Worm (Caenorhabditis elegans) whole organism, L3 larva: ENCODE results near the gene nhr-238.

Source experiments
- R02D3.7 ChIP-seq: fragments of 150-350 bp; optimal IDR thresholded peaks from 2 replicates; lab custom pipeline; 2014; ENCODE audit warnings: missing biosample characterization, missing genetic modification characterization
- ZK546.5 ChIP-seq: sonication (generic microtip); optimal IDR thresholded peaks from 2 replicates; lab custom pipeline; 2017; ENCODE audit warnings: missing biosample characterization, missing genetic modification characterization
- ama-1 ChIP-seq: fragments of 150-350 bp; optimal IDR thresholded peaks from 2 replicates; lab custom pipeline; 2018
- ceh-16 ChIP-seq: sonication (generic microtip); optimal IDR thresholded peaks from 2 replicates; lab custom pipeline; 2017; ENCODE audit warnings: missing biosample characterization, missing genetic modification characterization
- ceh-28 ChIP-seq: fragments of 150-350 bp; optimal IDR thresholded peaks from 2 replicates; lab custom pipeline; 2014; ENCODE audit warnings: missing biosample characterization, missing genetic modification reagents, missing genetic modification characterization
- ceh-82 ChIP-seq: fragments of 150-350 bp; optimal IDR thresholded peaks from 2 replicates; lab custom pipeline; 2014; ENCODE audit warnings: missing biosample characterization, missing genetic modification characterization
- ceh-9 ChIP-seq: sonication (generic microtip); optimal IDR thresholded peaks from 2 replicates; lab custom pipeline; 2018; ENCODE audit warnings: missing biosample characterization, missing genetic modification characterization
- egl-27 ChIP-seq: sonication (generic microtip); optimal IDR thresholded peaks from 4 replicates; lab custom pipeline; 2017; ENCODE audit warnings: missing biosample characterization, missing genetic modification reagents, missing genetic modification characterization
- egl-5 ChIP-seq: fragments of 150-350 bp; optimal IDR thresholded peaks from 2 replicates; lab custom pipeline; 2017; ENCODE audit warnings: missing biosample characterization, missing genetic modification reagents, missing genetic modification characterization, inconsistent platforms
- elt-2 ChIP-seq: sonication (generic microtip); optimal IDR thresholded peaks from 2 replicates; lab custom pipeline; 2016; ENCODE audit warnings: missing genetic modification reagents, mild to moderate bottlenecking, missing genetic modification characterization, missing compliant biosample characterization
- eor-1 ChIP-seq, 2 experiments: fragments of 150-350 bp; optimal IDR thresholded peaks; 2 replicates each; lab custom pipeline; 2014 to 2018; ENCODE audit warnings: missing biosample characterization in 2 of 2, missing genetic modification characterization in 2 of 2
- fkh-10 ChIP-seq: sonication (generic microtip); optimal IDR thresholded peaks from 2 replicates; lab custom pipeline; 2017; ENCODE audit warnings: missing biosample characterization, missing genetic modification reagents, missing genetic modification characterization
- fkh-2 ChIP-seq: fragments of 150-350 bp; optimal IDR thresholded peaks from 2 replicates; lab custom pipeline; 2014; ENCODE audit warnings: missing biosample characterization, missing genetic modification reagents, missing genetic modification characterization
- hmg-11 ChIP-seq: sonication (generic microtip); optimal IDR thresholded peaks from 2 replicates; lab custom pipeline; 2016; ENCODE audit warnings: missing genetic modification characterization, missing compliant biosample characterization
- lin-15B ChIP-seq: fragments of 150-350 bp; optimal IDR thresholded peaks from 2 replicates; lab custom pipeline; 2014; ENCODE audit warnings: missing biosample characterization, missing genetic modification characterization
- lsy-12 ChIP-seq: sonication (generic microtip); optimal IDR thresholded peaks from 2 replicates; lab custom pipeline; 2016; ENCODE audit warnings: mild to moderate bottlenecking, missing genetic modification characterization, missing compliant biosample characterization
- mdl-1 ChIP-seq: fragments of 150-350 bp; optimal IDR thresholded peaks from 2 replicates; lab custom pipeline; 2014; ENCODE audit warnings: missing biosample characterization, missing genetic modification characterization
- nfya-1 ChIP-seq: sonication (generic microtip); optimal IDR thresholded peaks from 2 replicates; lab custom pipeline; 2017; ENCODE audit warnings: missing genetic modification characterization, mild to moderate bottlenecking, missing compliant biosample characterization, antibody characterized with exemption, moderate library complexity; ENCODE audit not compliant: insufficient read depth
- nhr-12 ChIP-seq: fragments of 150-350 bp; optimal IDR thresholded peaks from 2 replicates; lab custom pipeline; 2014; ENCODE audit warnings: missing biosample characterization, missing genetic modification characterization
- nhr-23 ChIP-seq: fragments of 150-350 bp; optimal IDR thresholded peaks from 2 replicates; lab custom pipeline; 2014; ENCODE audit warnings: missing biosample characterization, missing genetic modification reagents, missing genetic modification characterization
- nhr-237 ChIP-seq: fragments of 150-350 bp; optimal IDR thresholded peaks from 2 replicates; lab custom pipeline; 2014; ENCODE audit warnings: missing biosample characterization, missing genetic modification characterization
- nhr-28 ChIP-seq: fragments of 150-350 bp; optimal IDR thresholded peaks from 2 replicates; lab custom pipeline; 2014; ENCODE audit warnings: missing biosample characterization, missing genetic modification characterization
- nhr-43 ChIP-seq: sonication (generic microtip); optimal IDR thresholded peaks from 2 replicates; lab custom pipeline; 2016; ENCODE audit warnings: mild to moderate bottlenecking, missing genetic modification characterization, missing compliant biosample characterization; ENCODE audit not compliant: poor library complexity, severe bottlenecking
- nhr-67 ChIP-seq: fragments of 150-350 bp; optimal IDR thresholded peaks from 2 replicates; lab custom pipeline; 2014; ENCODE audit warnings: missing biosample characterization, missing genetic modification characterization
- nhr-76 ChIP-seq: fragments of 150-350 bp; sonication (generic microtip); optimal IDR thresholded peaks from 5 replicates; lab custom pipeline; 2014; ENCODE audit warnings: missing biosample characterization, missing genetic modification characterization
- nhr-77 ChIP-seq: fragments of 150-350 bp; optimal IDR thresholded peaks from 2 replicates; lab custom pipeline; 2014; ENCODE audit warnings: missing biosample characterization, missing genetic modification characterization
- pha-4 ChIP-seq: fragments of 150-350 bp; optimal IDR thresholded peaks from 2 replicates; lab custom pipeline; 2014; ENCODE audit warnings: missing biosample characterization, missing genetic modification reagents, missing genetic modification characterization
- pqm-1 ChIP-seq: fragments of 150-350 bp; optimal IDR thresholded peaks from 2 replicates; lab custom pipeline; 2017; ENCODE audit warnings: missing biosample characterization, missing genetic modification characterization, inconsistent platforms
- sea-2 ChIP-seq: fragments of 150-350 bp; sonication (generic microtip); optimal IDR thresholded peaks from 4 replicates; lab custom pipeline; 2014; ENCODE audit warnings: missing biosample characterization, missing genetic modification reagents, missing genetic modification characterization
- skn-1 ChIP-seq: fragments of 150-350 bp; optimal IDR thresholded peaks from 2 replicates; lab custom pipeline; 2014; ENCODE audit warnings: missing biosample characterization, missing genetic modification characterization
- tbx-2 ChIP-seq: sonication (generic microtip); optimal IDR thresholded peaks from 2 replicates; lab custom pipeline; 2016; ENCODE audit warnings: mild to moderate bottlenecking, missing genetic modification characterization, missing compliant biosample characterization
- unc-39 ChIP-seq: sonication (generic microtip); optimal IDR thresholded peaks from 4 replicates; lab custom pipeline; 2017; ENCODE audit warnings: missing biosample characterization, missing genetic modification characterization
- unc-62 ChIP-seq: fragments of 150-350 bp; sonication (generic microtip); optimal IDR thresholded peaks from 4 replicates; lab custom pipeline; 2014; ENCODE audit warnings: missing biosample characterization, missing genetic modification reagents, missing genetic modification characterization
- zag-1 ChIP-seq: fragments of 150-350 bp; optimal IDR thresholded peaks from 2 replicates; lab custom pipeline; 2014; ENCODE audit warnings: missing biosample characterization, missing genetic modification characterization
- ztf-11 ChIP-seq: fragments of 150-350 bp; optimal IDR thresholded peaks from 2 replicates; lab custom pipeline; 2014; ENCODE audit warnings: missing biosample characterization, missing genetic modification characterization
- ztf-4 ChIP-seq: fragments of 150-350 bp; optimal IDR thresholded peaks from 2 replicates; lab custom pipeline; 2014; ENCODE audit warnings: missing biosample characterization, missing genetic modification characterization

The nhr-238 gene

ce11 chrV:1629329-1629728, at the start of gene nhr-238:
Gene nhr-238, minus strand, starts transcription at chrV:1629432.
- TF ChIP-seq hmg-11 (tag; lab: Kevin White, UChicago) (no peak), nhr-77 (tag; lab: Kevin White, UChicago) (peak; percentile 66), nhr-28 (tag; lab: Kevin White, UChicago) (peak; percentile 50), unc-62 (GFP tag; lab: Kevin White, UChicago) (no peak), ZK546.5 (tag; lab: Kevin White, UChicago) (peak; percentile 47), pha-4 (peak; percentile 11)

- no peak for TF ChIP-seq unc-39
- TF ChIP-seq nhr-67 (tag; lab: Kevin White, UChicago): no peak
- no peak for TF ChIP-seq nhr-237
- no peak for TF ChIP-seq nhr-23 (tag; lab: Kevin White, UChicago)
- no peak for TF ChIP-seq ceh-82
- TF ChIP-seq nhr-12: no peak
- no peak for TF ChIP-seq sea-2
- TF ChIP-seq fkh-2 (tag; lab: Kevin White, UChicago): no peak
- no peak for TF ChIP-seq eor-1 (tag; optimal IDR thresholded peaks at IDR 0.05; lab: Kevin White, UChicago)
- TF ChIP-seq ceh-16 (tag; lab: Kevin White, UChicago): no peak
- no peak for TF ChIP-seq lin-15B (tag; lab: Kevin White, UChicago)
- no peak for TF ChIP-seq egl-27 (tag; lab: Kevin White, UChicago)
- TF ChIP-seq R02D3.7 (tag; lab: Kevin White, UChicago): no peak
- no peak for TF ChIP-seq nfya-1 (tag; lab: Kevin White, UChicago)
These were observed 49.0 kb upstream of the nhr-238 start, which contains the start of gene srw-98 for ce11 chrV:1678228-1678627. Gene srw-98, minus strand, starts transcription at chrV:1678328.

ce11 chrV:1668216-1668615, 39.0 kb upstream of the nhr-238 start, which contains the start of gene irld-42:
Gene irld-42, plus strand, starts transcription at chrV:1668516.
- TF ChIP-seq elt-2 (tag; lab: Kevin White, UChicago) (no peak), sea-2 (no peak), unc-62 (GFP tag; lab: Kevin White, UChicago) (no peak), tbx-2 (tag; lab: Kevin White, UChicago) (no peak), egl-5 (tag; lab: Kevin White, UChicago) (no peak), fkh-10 (GFP tag; lab: Kevin White, UChicago) (no peak), ztf-11 (tag; lab: Kevin White, UChicago) (no peak), pqm-1 (tag; lab: Kevin White, UChicago) (no peak), ama-1 (no peak), lsy-12 (tag; lab: Kevin White, UChicago) (no peak)

- no peak for TF ChIP-seq ceh-28 (tag; lab: Kevin White, UChicago)
- no peak for TF ChIP-seq unc-39
- no peak for TF ChIP-seq ama-1
- no peak for TF ChIP-seq ceh-9 (tag; lab: Kevin White, UChicago)
- TF ChIP-seq ztf-11 (tag; lab: Kevin White, UChicago): no peak
- TF ChIP-seq fkh-10 (GFP tag; lab: Kevin White, UChicago): no peak
These were observed 37.7 kb upstream of the nhr-238 start, which contains the start of gene K04F1.8 for ce11 chrV:1666904-1667303. Gene K04F1.8, plus strand, starts transcription at chrV:1667204.

ce11 chrV:1664921-1665320, 35.7 kb upstream of the nhr-238 start, which contains the start of gene K04F1.9:
Gene K04F1.9, plus strand, starts transcription at chrV:1665221.
- TF ChIP-seq pqm-1 (tag; lab: Kevin White, UChicago): no peak
- no peak for TF ChIP-seq nhr-43
- no peak for TF ChIP-seq egl-5 (tag; lab: Kevin White, UChicago)
- no peak for TF ChIP-seq nfya-1 (tag; lab: Kevin White, UChicago)
- TF ChIP-seq ztf-4 (tag; lab: Kevin White, UChicago): no peak
- no peak for TF ChIP-seq fkh-2 (tag; lab: Kevin White, UChicago)
- no peak for TF ChIP-seq nhr-77 (tag; lab: Kevin White, UChicago)
- TF ChIP-seq mdl-1 (tag; lab: Kevin White, UChicago): no peak
- no peak for TF ChIP-seq lsy-12 (tag; lab: Kevin White, UChicago)
- no peak for TF ChIP-seq nhr-12
- TF ChIP-seq skn-1 (tag; lab: Kevin White, UChicago): no peak
- no peak for TF ChIP-seq elt-2 (tag; lab: Kevin White, UChicago)
- TF ChIP-seq ztf-11 (tag; lab: Kevin White, UChicago): no peak
- TF ChIP-seq ceh-9 (tag; lab: Kevin White, UChicago): no peak
- no peak for TF ChIP-seq R02D3.7 (tag; lab: Kevin White, UChicago)
- TF ChIP-seq unc-62 (GFP tag; lab: Kevin White, UChicago): no peak
- no peak for TF ChIP-seq nhr-76 (tag; lab: Kevin White, UChicago)
- no peak for TF ChIP-seq zag-1
- TF ChIP-seq ceh-16 (tag; lab: Kevin White, UChicago): no peak
